Fruit fly (Drosophila melanogaster) whole organism, wandering third instar larva: ENCODE measurements around the gene psh.

Experiments
- Abd-B ChIP-seq: fragments of >200 bp; optimal IDR thresholded peaks from 2 replicates; lab custom pipeline; 2017; ENCODE audit warnings: missing biosample characterization, missing genetic modification characterization
- CG32264 ChIP-seq: fragments of 200-800 bp; sonication (Bioruptor generic); optimal IDR thresholded peaks from 2 replicates; lab custom pipeline; 2016; ENCODE audit warnings: missing biosample characterization, missing genetic modification characterization
- CG9705 ChIP-seq: fragments of 200-800 bp; sonication (Bioruptor generic); optimal IDR thresholded peaks from 2 replicates; lab custom pipeline; 2018; ENCODE audit warnings: missing biosample characterization, mild to moderate bottlenecking, missing genetic modification characterization
- CrebA ChIP-seq: fragments of 200-800 bp; sonication (Bioruptor generic); optimal IDR thresholded peaks from 2 replicates; lab custom pipeline; 2016; ENCODE audit warnings: missing biosample characterization, mild to moderate bottlenecking, missing genetic modification characterization, borderline replicate concordance
- Dfd ChIP-seq: fragments of >200 bp; optimal IDR thresholded peaks from 2 replicates; lab custom pipeline; 2017; ENCODE audit warnings: missing biosample characterization, missing genetic modification characterization
- Dif ChIP-seq: fragments of 200-275, 200-300 bp; sonication (Bioruptor generic); optimal IDR thresholded peaks from 2 replicates; lab custom pipeline; 2018; ENCODE audit warnings: missing biosample characterization, missing genetic modification characterization; ENCODE audit not compliant: partially characterized antibody
- GATAd ChIP-seq: sonication (Bioruptor generic); optimal IDR thresholded peaks from 2 replicates; lab custom pipeline; 2016; ENCODE audit warnings: missing biosample characterization, missing genetic modification characterization
- HLH106 ChIP-seq: fragments of 200-800 bp; optimal IDR thresholded peaks from 3 replicates; lab custom pipeline; 2019; ENCODE audit warnings: missing biosample characterization, mild to moderate bottlenecking, missing genetic modification characterization, moderate library complexity
- Hnf4 ChIP-seq: fragments of 200-800 bp; sonication (Bioruptor generic); optimal IDR thresholded peaks from 2 replicates; lab custom pipeline; 2016; ENCODE audit warnings: missing biosample characterization, mild to moderate bottlenecking, missing genetic modification characterization
- Hr78 ChIP-seq: fragments of >200 bp; optimal IDR thresholded peaks from 2 replicates; lab custom pipeline; 2017; ENCODE audit warnings: missing biosample characterization, missing genetic modification characterization
- Hr83 ChIP-seq: fragments of 200-300 bp; sonication (Bioruptor generic); optimal IDR thresholded peaks from 2 replicates; lab custom pipeline; 2016; ENCODE audit warnings: missing biosample characterization, mild to moderate bottlenecking, missing genetic modification characterization, moderate library complexity; ENCODE audit not compliant: poor library complexity, severe bottlenecking
- Jra ChIP-seq: sonication (Bioruptor generic); optimal IDR thresholded peaks from 2 replicates; lab custom pipeline; 2016; ENCODE audit warnings: missing biosample characterization, missing genetic modification characterization
- Mio ChIP-seq: sonication (Bioruptor generic); optimal IDR thresholded peaks from 2 replicates; lab custom pipeline; 2016; ENCODE audit warnings: missing biosample characterization, missing genetic modification characterization
- Myc ChIP-seq: fragments of >200 bp; optimal IDR thresholded peaks from 2 replicates; lab custom pipeline; 2017
- N ChIP-seq: fragments of >200 bp; optimal IDR thresholded peaks from 2 replicates; lab custom pipeline; 2018; ENCODE audit warnings: missing biosample characterization, missing external identifiers, missing genetic modification characterization
- OdsH ChIP-seq: fragments of 200-800 bp; sonication (Bioruptor generic); optimal IDR thresholded peaks from 2 replicates; lab custom pipeline; 2016; ENCODE audit warnings: missing biosample characterization, mild to moderate bottlenecking, missing genetic modification characterization
- Rel ChIP-seq, 2 experiments: fragments of 200-800 bp; sonication (Bioruptor generic) in 1 of 2; optimal IDR thresholded peaks; 2 replicates in 1 of 2; 3 replicates in 1 of 2; lab custom pipeline; 2016 to 2019; ENCODE audit warnings: mild to moderate bottlenecking in 2 of 2, missing biosample characterization in 2 of 2, missing genetic modification characterization in 2 of 2, moderate library complexity in 1 of 2
- Sp1 ChIP-seq: fragments of 200-800 bp; sonication (Bioruptor generic); optimal IDR thresholded peaks from 3 replicates; lab custom pipeline; 2019; ENCODE audit warnings: missing biosample characterization, mild to moderate bottlenecking, missing genetic modification characterization, moderate library complexity
- Vsx2 ChIP-seq: fragments of 200-300, 225-300 bp; sonication (Bioruptor generic); optimal IDR thresholded peaks from 2 replicates; lab custom pipeline; 2018; ENCODE audit warnings: missing biosample characterization, missing genetic modification characterization; ENCODE audit not compliant: partially characterized antibody
- br ChIP-seq: fragments of 200-800 bp; sonication (Bioruptor generic); optimal IDR thresholded peaks from 2 replicates; lab custom pipeline; 2016; ENCODE audit warnings: missing biosample characterization, missing genetic modification characterization
- brk ChIP-seq: fragments of 200-800 bp; sonication (Bioruptor generic); optimal IDR thresholded peaks from 2 replicates; lab custom pipeline; 2016; ENCODE audit warnings: missing biosample characterization, mild to moderate bottlenecking, missing genetic modification characterization
- dl ChIP-seq, 2 experiments: fragments of 175-275, 200-275 bp in 1 of 2; fragments of 200-275 bp in 1 of 2; sonication (Bioruptor generic); optimal IDR thresholded peaks; lab custom pipeline; 2018; ENCODE audit warnings: mild to moderate bottlenecking in 2 of 2, missing biosample characterization in 2 of 2, missing genetic modification characterization in 2 of 2, moderate library complexity in 2 of 2; ENCODE audit not compliant: partially characterized antibody in 2 of 2, insufficient read depth in 1 of 2
- dsf ChIP-seq: sonication (Bioruptor generic); optimal IDR thresholded peaks from 2 replicates; lab custom pipeline; 2016; ENCODE audit warnings: missing biosample characterization, missing genetic modification characterization, borderline replicate concordance
- ey ChIP-seq: fragments of 200-800 bp; sonication (Bioruptor generic); optimal IDR thresholded peaks from 2 replicates; lab custom pipeline; 2016; ENCODE audit warnings: missing biosample characterization, missing genetic modification characterization
- foxo ChIP-seq, 2 experiments: fragments of 200-800 bp; sonication (Bioruptor generic); optimal IDR thresholded peaks; 2 replicates in 1 of 2; 3 replicates in 1 of 2; lab custom pipeline; 2016 to 2017; ENCODE audit warnings: missing biosample characterization in 2 of 2, missing genetic modification characterization in 2 of 2
- fru ChIP-seq: fragments of 200-800 bp; sonication (Bioruptor generic); optimal IDR thresholded peaks from 3 replicates; lab custom pipeline; 2016; ENCODE audit warnings: missing biosample characterization, mild to moderate bottlenecking, missing genetic modification characterization
- h ChIP-seq: fragments of 200-800 bp; sonication (Bioruptor generic); optimal IDR thresholded peaks from 3 replicates; lab custom pipeline; 2016; ENCODE audit warnings: missing biosample characterization, mild to moderate bottlenecking, missing genetic modification characterization
- lola ChIP-seq: fragments of >200 bp; optimal IDR thresholded peaks from 2 replicates; lab custom pipeline; 2017; ENCODE audit warnings: missing biosample characterization, missing genetic modification characterization
- pan ChIP-seq: fragments of >200 bp; optimal IDR thresholded peaks from 2 replicates; lab custom pipeline; 2017
- psq ChIP-seq: fragments of 200-800 bp; sonication (Bioruptor generic); optimal IDR thresholded peaks from 3 replicates; lab custom pipeline; 2017; ENCODE audit warnings: missing biosample characterization, mild to moderate bottlenecking, missing genetic modification characterization, moderate library complexity
- rgr ChIP-seq: fragments of 200-800 bp; sonication (Bioruptor generic); optimal IDR thresholded peaks from 3 replicates; lab custom pipeline; 2016; ENCODE audit warnings: missing biosample characterization, mild to moderate bottlenecking, missing genetic modification characterization
- sage ChIP-seq: fragments of 200-800 bp; sonication (Bioruptor generic); optimal IDR thresholded peaks from 2 replicates; lab custom pipeline; 2016; ENCODE audit warnings: missing biosample characterization, mild to moderate bottlenecking, missing genetic modification characterization
- sv ChIP-seq: fragments of 200-800 bp; sonication (Bioruptor generic); optimal IDR thresholded peaks from 3 replicates; lab custom pipeline; 2016; ENCODE audit warnings: missing biosample characterization, missing genetic modification characterization
- tai ChIP-seq: sonication (Bioruptor generic); optimal IDR thresholded peaks from 2 replicates; lab custom pipeline; 2016; ENCODE audit warnings: missing biosample characterization, missing genetic modification characterization
- usp ChIP-seq: fragments of >200 bp; optimal IDR thresholded peaks from 2 replicates; lab custom pipeline; 2017; ENCODE audit warnings: missing biosample characterization, missing genetic modification characterization
- woc ChIP-seq: sonication (Bioruptor generic); optimal IDR thresholded peaks from 2 replicates; lab custom pipeline; 2016; ENCODE audit warnings: missing biosample characterization, mild to moderate bottlenecking, missing genetic modification characterization

Gene psh

dm6 chrX:18483261-18484218, 3.2 kb downstream of the psh start, which contains the start of gene Hayan:
Hayan (minus strand) TSS chrX:18483772.
- TF ChIP-seq Dfd (no peak), woc (GFP tag; lab: Kevin White, UChicago) (peak; percentile 82), Dif (GFP tag; lab: Kevin White, UChicago) (peak; percentile 78), Hr83 (peak; percentile 12), OdsH (GFP tag; lab: Kevin White, UChicago) (no peak), Mio (GFP tag; lab: Kevin White, UChicago) (no peak), Hnf4 (GFP tag; lab: Kevin White, UChicago) (peak; percentile 19), HLH106 (tag; lab: Kevin White, UChicago) (no peak), h (peak; percentile 31), Myc (no peak), br (GFP tag; lab: Kevin White, UChicago) (peak; percentile 53), psq (no peak), Jra (GFP tag; lab: Kevin White, UChicago) (no peak), sv (GFP tag; lab: Kevin White, UChicago) (no peak), GATAd (GFP tag; lab: Kevin White, UChicago) (no peak), fru (GFP tag; lab: Kevin White, UChicago) (peak; percentile 45), CG32264 (no peak), Vsx2 (peak; percentile 79), Sp1 (GFP tag; lab: Kevin White, UChicago) (peak; percentile 69), Abd-B (no peak), sage (GFP tag; lab: Kevin White, UChicago) (no peak), Rel (GFP tag; optimal IDR thresholded peaks at IDR 0.05; lab: Kevin White, UChicago) (no peak), Rel (tag; optimal IDR thresholded peaks at IDR 0.05; lab: Kevin White, UChicago) (peak; percentile 89), dl (GFP tag; optimal IDR thresholded peaks at IDR 0.05; lab: Kevin White, UChicago; ENCODE audit: insufficient read depth in 1 of 2, partially characterized antibody in 2 of 2) (peak in 1 of 2 experiments; percentile 12), dsf (GFP tag; lab: Kevin White, UChicago) (no peak), rgr (GFP tag; lab: Kevin White, UChicago) (no peak), usp (GFP tag; lab: Kevin White, UChicago) (no peak), foxo (GFP tag; optimal IDR thresholded peaks at IDR 0.05; lab: Kevin White, UChicago) (no peak), Hr78 (GFP tag; lab: Kevin White, UChicago) (no peak), ey (GFP tag; lab: Kevin White, UChicago) (no peak), pan (lab: Kevin White, UChicago) (no peak)
- TF ChIP-seq, all 38 proteins: peak for 11

dm6 chrX:18482537-18482936, 4.2 kb downstream of the psh start:
- TF ChIP-seq br (GFP tag; lab: Kevin White, UChicago) (no peak), Rel (GFP tag; optimal IDR thresholded peaks at IDR 0.05; lab: Kevin White, UChicago) (no peak), Rel (tag; optimal IDR thresholded peaks at IDR 0.05; lab: Kevin White, UChicago) (peak; percentile 92)

dm6 chrX:18479307-18480134, 7.2 kb downstream of the psh start, which contains the start of gene CG32547:
CG32547 (minus strand) TSS chrX:18479487.
- TF ChIP-seq woc (GFP tag; lab: Kevin White, UChicago), result peak; percentile 67
- no peak for TF ChIP-seq lola (GFP tag; lab: Kevin White, UChicago)
- no peak for TF ChIP-seq Dif (GFP tag; lab: Kevin White, UChicago)
- TF ChIP-seq Jra (GFP tag; lab: Kevin White, UChicago), result no peak
- no peak for TF ChIP-seq brk (GFP tag; lab: Kevin White, UChicago)
- no peak for TF ChIP-seq Mio (GFP tag; lab: Kevin White, UChicago)
- TF ChIP-seq sage (GFP tag; lab: Kevin White, UChicago), result no peak
- no peak for TF ChIP-seq Hr78 (GFP tag; lab: Kevin White, UChicago)
- no peak for TF ChIP-seq GATAd (GFP tag; lab: Kevin White, UChicago)
- TF ChIP-seq Rel (GFP tag; optimal IDR thresholded peaks at IDR 0.05; lab: Kevin White, UChicago), result no peak
- peak; percentile 4 for TF ChIP-seq Rel (tag; optimal IDR thresholded peaks at IDR 0.05; lab: Kevin White, UChicago)
- TF ChIP-seq OdsH (GFP tag; lab: Kevin White, UChicago), result no peak
- peak; percentile 14 for TF ChIP-seq CG9705 (GFP tag; lab: Kevin White, UChicago)
- TF ChIP-seq CrebA (GFP tag; lab: Kevin White, UChicago), result no peak
- TF ChIP-seq ey (GFP tag; lab: Kevin White, UChicago), result no peak
- no peak for TF ChIP-seq usp (GFP tag; lab: Kevin White, UChicago)
- peak; percentile 80 for TF ChIP-seq pan (lab: Kevin White, UChicago)
- no peak for TF ChIP-seq Abd-B
- TF ChIP-seq rgr (GFP tag; lab: Kevin White, UChicago), result no peak
- TF ChIP-seq Vsx2, result no peak
- TF ChIP-seq Dfd, result no peak
- no peak for TF ChIP-seq Hnf4 (GFP tag; lab: Kevin White, UChicago)
- TF ChIP-seq HLH106 (tag; lab: Kevin White, UChicago), result peak; percentile 40
- no peak for TF ChIP-seq sv (GFP tag; lab: Kevin White, UChicago)
- no peak for TF ChIP-seq br (GFP tag; lab: Kevin White, UChicago)
- peak; percentile 88 for TF ChIP-seq psq
- TF ChIP-seq dsf (GFP tag; lab: Kevin White, UChicago), result no peak
- TF ChIP-seq N, result no peak
- no peak for TF ChIP-seq CG32264
- peak in 1 of 2 experiments; percentile 48 for TF ChIP-seq foxo (GFP tag; optimal IDR thresholded peaks at IDR 0.05; lab: Kevin White, UChicago)
- TF ChIP-seq Sp1 (GFP tag; lab: Kevin White, UChicago), result no peak
- TF ChIP-seq tai (GFP tag; lab: Kevin White, UChicago), result no peak
- peak; percentile 35 for TF ChIP-seq h
- no peak for TF ChIP-seq dl (GFP tag; optimal IDR thresholded peaks at IDR 0.05; lab: Kevin White, UChicago; ENCODE audit: insufficient read depth in 1 of 2, partially characterized antibody in 2 of 2)
- TF ChIP-seq fru (GFP tag; lab: Kevin White, UChicago), result peak; percentile 77
